Worm (Caenorhabditis elegans): ENCODE measurements around the gene ifc-2.

- TF ChIP-seq unc-39 (tag; optimal IDR thresholded peaks at IDR 0.05) (no peak), tbx-8 (GFP tag; optimal IDR thresholded peaks at IDR 0.05) (no peak)
Measured at ce11 chrX:601340-601757, 53.4 kb downstream of the ifc-2 start.
